Worm (Caenorhabditis elegans): ENCODE measurements around the gene rbm-34.

- TF ChIP-seq med-1 (GFP tag; optimal IDR thresholded peaks at IDR 0.05; ENCODE audit: insufficient read depth) = no peak
- no peak for TF ChIP-seq tab-1 (GFP tag; IDR thresholded peaks at IDR 0.05)
- no peak for TF ChIP-seq ref-1 (GFP tag; conservative IDR thresholded peaks at IDR 0.05)
Measured at ce11 chrIV:12075497-12075896, 9.7 kb upstream of the rbm-34 start, which contains the start of gene K08E4.7.

All from whole organism, midembryonic.